Fruit fly (Drosophila melanogaster) whole organism, prepupa: ENCODE data around the gene mthl1.
A peak's percentile ranks its signal among the peaks of the same experiment; 100 is the strongest.

ENCODE experiments used
- CG10631 ChIP-seq: fragments of 200-800 bp; sonication (Bioruptor generic); optimal IDR thresholded peaks from 2 replicates; lab custom pipeline; 2016; ENCODE audit warnings: missing biosample characterization, missing genetic modification characterization
- CG10669 ChIP-seq: fragments of 200-800 bp; sonication (Bioruptor generic); optimal IDR thresholded peaks from 3 replicates; lab custom pipeline; 2018; ENCODE audit warnings: missing biosample characterization, mild to moderate bottlenecking, missing genetic modification characterization, moderate library complexity
- CG11294 ChIP-seq: fragments of 200-800 bp; sonication (Bioruptor generic); IDR thresholded peaks from 2 replicates; pipeline ENCODE4 v1.3.6; 2022; ENCODE audit warnings: missing biosample characterization, missing genetic modification characterization
- CG11762 ChIP-seq: fragments of 200-800 bp; sonication (Bioruptor generic); optimal IDR thresholded peaks from 3 replicates; lab custom pipeline; 2016; ENCODE audit warnings: missing biosample characterization, missing genetic modification characterization; ENCODE audit not compliant: insufficient read depth
- CG11902 ChIP-seq: fragments of 200-800 bp; sonication (Bioruptor generic); optimal IDR thresholded peaks from 3 replicates; lab custom pipeline; 2016; ENCODE audit warnings: missing biosample characterization, missing genetic modification characterization
- CG1621 ChIP-seq: fragments of 200-800 bp; sonication (Bioruptor generic); optimal IDR thresholded peaks from 3 replicates; lab custom pipeline; 2018; ENCODE audit warnings: missing biosample characterization, mild to moderate bottlenecking, missing genetic modification characterization
- CG16779 ChIP-seq: fragments of 200-800 bp; sonication (Bioruptor generic); optimal IDR thresholded peaks from 3 replicates; lab custom pipeline; 2017; ENCODE audit warnings: missing biosample characterization, mild to moderate bottlenecking, missing genetic modification characterization
- CG3032 ChIP-seq: fragments of 200-800 bp; optimal IDR thresholded peaks from 2 replicates; lab custom pipeline; 2019; ENCODE audit warnings: missing biosample characterization, mild to moderate bottlenecking, missing genetic modification characterization, moderate library complexity
- CG31627 ChIP-seq: fragments of 200-800 bp; sonication (Bioruptor generic); optimal IDR thresholded peaks from 3 replicates; lab custom pipeline; 2016; ENCODE audit warnings: missing biosample characterization, missing genetic modification characterization
- CG32006 ChIP-seq: fragments of 200-800 bp; sonication (Bioruptor generic); optimal IDR thresholded peaks from 3 replicates; lab custom pipeline; 2017; ENCODE audit warnings: missing biosample characterization, mild to moderate bottlenecking, missing genetic modification characterization
- CG34406 ChIP-seq: fragments of 200-800 bp; sonication (Bioruptor generic); optimal IDR thresholded peaks from 3 replicates; lab custom pipeline; 2016; ENCODE audit warnings: missing biosample characterization, missing genetic modification characterization
- CG3919 ChIP-seq: fragments of 200-800 bp; sonication (Bioruptor generic); optimal IDR thresholded peaks from 3 replicates; lab custom pipeline; 2016; ENCODE audit warnings: missing biosample characterization, missing genetic modification characterization
- CG4318 ChIP-seq: fragments of 200-800 bp; sonication (Bioruptor generic); optimal IDR thresholded peaks from 3 replicates; lab custom pipeline; 2017; ENCODE audit warnings: missing biosample characterization, mild to moderate bottlenecking, missing genetic modification characterization
- CG6163 ChIP-seq: fragments of 200-800 bp; sonication (Bioruptor generic); IDR thresholded peaks from 3 replicates; pipeline ENCODE4 v1.3.6; 2022; ENCODE audit warnings: missing biosample characterization, missing genetic modification characterization
- CG6792 ChIP-seq: fragments of 200-800 bp; sonication (Bioruptor generic); optimal IDR thresholded peaks from 3 replicates; lab custom pipeline; 2016; ENCODE audit warnings: missing biosample characterization, missing genetic modification characterization
- CG6808 ChIP-seq: fragments of 200-800 bp; sonication (Bioruptor generic); optimal IDR thresholded peaks from 3 replicates; lab custom pipeline; 2017; ENCODE audit warnings: missing biosample characterization, missing genetic modification characterization, mild to moderate bottlenecking, moderate library complexity, missing genetic modification reagents
- CG6854 ChIP-seq: fragments of 200-800 bp; sonication (Bioruptor generic); optimal IDR thresholded peaks from 2 replicates; lab custom pipeline; 2017; ENCODE audit warnings: missing biosample characterization, mild to moderate bottlenecking, missing genetic modification characterization
- CG7368 ChIP-seq: fragments of 200-800 bp; sonication (Bioruptor generic); optimal IDR thresholded peaks from 3 replicates; lab custom pipeline; 2016; ENCODE audit warnings: missing biosample characterization, missing genetic modification characterization
- CG8119 ChIP-seq: fragments of 200-800 bp; sonication (Bioruptor generic); IDR thresholded peaks from 3 replicates; pipeline ENCODE4 v1.3.6; 2022; ENCODE audit warnings: missing biosample characterization, missing genetic modification characterization
- CG8319 ChIP-seq: fragments of 200-800 bp; sonication (Bioruptor generic); optimal IDR thresholded peaks from 3 replicates; lab custom pipeline; 2016; ENCODE audit warnings: missing biosample characterization, missing genetic modification characterization
- CG8632 ChIP-seq: fragments of 200-800 bp; sonication (Bioruptor generic); optimal IDR thresholded peaks from 3 replicates; lab custom pipeline; 2016; ENCODE audit warnings: missing biosample characterization, missing genetic modification characterization
- Eip75B ChIP-seq: fragments of 200-800 bp; sonication (Bioruptor generic); optimal IDR thresholded peaks from 3 replicates; lab custom pipeline; 2016; ENCODE audit warnings: missing biosample characterization, missing genetic modification characterization
- Eip78C ChIP-seq: fragments of 200-800 bp; sonication (Bioruptor generic); peaks from one replicate; lab custom pipeline; 2016; ENCODE audit warnings: missing biosample characterization, missing genetic modification characterization
- Eip93F ChIP-seq: fragments of 200-800 bp; sonication (Bioruptor generic); optimal IDR thresholded peaks from 2 replicates; lab custom pipeline; 2016; ENCODE audit warnings: missing biosample characterization, mild to moderate bottlenecking, missing genetic modification characterization
- Ets96B ChIP-seq: fragments of 200-800 bp; optimal IDR thresholded peaks from 2 replicates; lab custom pipeline; 2019; ENCODE audit warnings: missing biosample characterization, mild to moderate bottlenecking, missing genetic modification characterization, moderate library complexity
- Gug ChIP-seq: fragments of 200-800 bp; sonication (Bioruptor generic); IDR thresholded peaks from 2 replicates; pipeline ENCODE4 v1.3.6; 2022; ENCODE audit warnings: missing biosample characterization, missing genetic modification characterization
- Hr38 ChIP-seq: sonication (Bioruptor generic); optimal IDR thresholded peaks from 2 replicates; lab custom pipeline; 2016; ENCODE audit warnings: missing biosample characterization, missing genetic modification characterization
- Hr4 ChIP-seq: fragments of 200-800 bp; sonication (Bioruptor generic); optimal IDR thresholded peaks from 3 replicates; lab custom pipeline; 2016; ENCODE audit warnings: missing biosample characterization, missing genetic modification characterization
- Lpt ChIP-seq: fragments of 200-800 bp; sonication (Bioruptor generic); optimal IDR thresholded peaks from 3 replicates; lab custom pipeline; 2016; ENCODE audit warnings: missing biosample characterization, missing genetic modification characterization
- Met ChIP-seq: fragments of 200-800 bp; sonication (Bioruptor generic); optimal IDR thresholded peaks from 3 replicates; lab custom pipeline; 2016; ENCODE audit warnings: missing biosample characterization, missing genetic modification characterization
- Smox ChIP-seq: fragments of 200-800 bp; sonication (Bioruptor generic); optimal IDR thresholded peaks from 3 replicates; lab custom pipeline; 2016; ENCODE audit warnings: missing biosample characterization, missing genetic modification characterization
- Sox102F ChIP-seq: fragments of 200-800 bp; sonication (Bioruptor generic); optimal IDR thresholded peaks from 2 replicates; lab custom pipeline; 2016; ENCODE audit warnings: missing biosample characterization, mild to moderate bottlenecking, missing genetic modification characterization
- Sox14 ChIP-seq: fragments of 200-800 bp; sonication (Bioruptor generic); optimal IDR thresholded peaks from 3 replicates; lab custom pipeline; 2016; ENCODE audit warnings: missing biosample characterization, missing genetic modification characterization
- Sox15 ChIP-seq: fragments of 200-800 bp; sonication (Bioruptor generic); optimal IDR thresholded peaks from 3 replicates; lab custom pipeline; 2016; ENCODE audit warnings: missing biosample characterization, missing genetic modification characterization
- achi ChIP-seq: fragments of 200-800 bp; sonication (Bioruptor generic); optimal IDR thresholded peaks from 3 replicates; lab custom pipeline; 2016; ENCODE audit warnings: missing biosample characterization, missing genetic modification characterization
- acj6 ChIP-seq: fragments of 200-800 bp; sonication (Bioruptor generic); optimal IDR thresholded peaks from 3 replicates; lab custom pipeline; 2016; ENCODE audit warnings: missing biosample characterization, missing genetic modification characterization
- cyc ChIP-seq: fragments of 200-800 bp; sonication (Bioruptor generic); optimal IDR thresholded peaks from 3 replicates; lab custom pipeline; 2016; ENCODE audit warnings: missing biosample characterization, missing genetic modification characterization
- dac ChIP-seq: fragments of 200-800 bp; sonication (Bioruptor generic); optimal IDR thresholded peaks from 2 replicates; lab custom pipeline; 2017; ENCODE audit warnings: missing biosample characterization, mild to moderate bottlenecking, missing genetic modification characterization
- dsx ChIP-seq: fragments of 200-800 bp; optimal IDR thresholded peaks from 3 replicates; lab custom pipeline; 2019; ENCODE audit warnings: missing biosample characterization, mild to moderate bottlenecking, missing genetic modification characterization, moderate library complexity; ENCODE audit not compliant: poor library complexity, severe bottlenecking
- eg ChIP-seq: fragments of 200-800 bp; sonication (Bioruptor generic); IDR thresholded peaks from 3 replicates; pipeline ENCODE4 v1.3.6; 2022; ENCODE audit warnings: missing biosample characterization, missing genetic modification characterization
- esn ChIP-seq: fragments of 200-800 bp; sonication (Bioruptor generic); optimal IDR thresholded peaks from 2 replicates; lab custom pipeline; 2016; ENCODE audit warnings: missing biosample characterization, mild to moderate bottlenecking, missing genetic modification characterization, moderate library complexity
- fd59A ChIP-seq: fragments of 200-800 bp; sonication (Bioruptor generic); optimal IDR thresholded peaks from 2 replicates; lab custom pipeline; 2017; ENCODE audit warnings: missing biosample characterization, mild to moderate bottlenecking, missing genetic modification characterization, missing genetic modification reagents
- fd85E ChIP-seq: fragments of 200-800 bp; sonication (Bioruptor generic); optimal IDR thresholded peaks from 3 replicates; lab custom pipeline; 2016; ENCODE audit warnings: missing biosample characterization, missing genetic modification characterization
- net ChIP-seq: fragments of 200-800 bp; sonication (Bioruptor generic); optimal IDR thresholded peaks from 3 replicates; lab custom pipeline; 2016; ENCODE audit warnings: missing biosample characterization, missing genetic modification characterization
- pdm3 ChIP-seq: fragments of 200-800 bp; sonication (Bioruptor generic); optimal IDR thresholded peaks from 3 replicates; lab custom pipeline; 2016; ENCODE audit warnings: missing biosample characterization, missing genetic modification characterization
- salr ChIP-seq, 2 experiments: fragments of 200-800 bp; sonication (Bioruptor generic); optimal IDR thresholded peaks; 3 replicates each; lab custom pipeline; 2016 to 2018; ENCODE audit warnings: missing biosample characterization in 2 of 2, missing genetic modification characterization in 2 of 2, mild to moderate bottlenecking in 1 of 2
- ss ChIP-seq, 2 experiments: fragments of 200-800 bp; sonication (Bioruptor generic); optimal IDR thresholded peaks; 2 replicates in 1 of 2; 3 replicates in 1 of 2; lab custom pipeline; 2017 to 2018; ENCODE audit warnings: mild to moderate bottlenecking in 2 of 2, missing biosample characterization in 2 of 2, missing genetic modification characterization in 2 of 2, moderate library complexity in 1 of 2
- svp ChIP-seq: fragments of 200-800 bp; sonication (Bioruptor generic); peaks from one replicate; lab custom pipeline; 2016; ENCODE audit warnings: missing biosample characterization, missing genetic modification characterization
- topi ChIP-seq: fragments of 200-800 bp; sonication (Bioruptor generic); optimal IDR thresholded peaks from 3 replicates; lab custom pipeline; 2016; ENCODE audit warnings: missing biosample characterization, missing genetic modification characterization
- vri ChIP-seq: fragments of 200-800 bp; sonication (Bioruptor generic); optimal IDR thresholded peaks from 3 replicates; lab custom pipeline; 2016; ENCODE audit warnings: missing biosample characterization, mild to moderate bottlenecking, missing genetic modification characterization

Gene mthl1

DNA sequence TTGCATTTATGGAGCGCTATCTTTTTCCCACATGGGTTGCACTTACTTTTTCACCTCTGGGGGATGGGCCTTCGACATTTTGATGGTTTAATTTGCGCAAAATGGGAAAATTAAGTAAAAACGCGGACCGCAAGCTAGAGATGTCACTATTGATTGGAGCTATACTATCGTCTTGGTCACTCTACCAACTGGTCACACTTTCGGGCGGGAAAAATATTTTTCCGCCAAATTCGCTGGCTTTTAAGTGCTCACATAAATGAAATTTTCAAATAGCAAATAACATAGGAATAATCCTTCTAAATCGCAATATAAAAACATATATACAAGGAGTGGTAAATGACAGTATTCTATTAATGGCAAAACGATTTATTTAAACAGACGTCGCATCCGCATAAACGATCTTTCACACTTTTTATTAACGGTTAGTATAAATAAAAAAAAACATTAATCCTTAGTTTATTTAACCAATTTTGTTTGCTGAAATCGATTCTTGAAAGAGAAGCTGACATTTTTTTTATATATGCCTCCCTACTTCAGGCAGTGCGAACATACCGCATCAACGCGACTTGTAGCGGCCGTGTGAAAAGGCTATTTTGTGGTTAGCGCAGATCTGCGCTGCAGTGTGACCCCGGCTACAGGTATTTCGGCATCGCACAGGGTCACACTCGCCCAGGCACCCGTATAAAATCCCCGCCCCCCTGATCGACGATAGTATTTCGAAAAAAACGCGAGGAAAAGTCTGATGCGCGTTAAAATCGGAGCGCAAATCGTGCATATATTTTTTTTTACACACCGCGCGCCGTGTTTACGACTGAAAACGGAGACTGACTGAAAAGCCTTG is at the start of gene mthl1, which contains the start of gene SNRPG:
Gene mthl1 (plus strand): TSS at position 709 of the 841 bp plus-strand sequence.
Gene SNRPG (minus strand): TSS at position 160 of the 841 bp plus-strand sequence.
- peak; percentile 78 for TF ChIP-seq CG4318 (GFP tag; lab: Kevin White, UChicago)
- peak; percentile 73 for TF ChIP-seq CG10669 (GFP tag; lab: Kevin White, UChicago)
- peak; percentile 80 for TF ChIP-seq Eip75B (GFP tag; lab: Kevin White, UChicago)
- TF ChIP-seq cyc (GFP tag; lab: Kevin White, UChicago), result peak; percentile 89
- TF ChIP-seq CG6163 (GFP tag; lab: Robert Waterston, UW), result peak; percentile 95
- TF ChIP-seq CG11762 (GFP tag; lab: Kevin White, UChicago), result peak; percentile 63
- TF ChIP-seq CG8119 (GFP tag; lab: Robert Waterston, UW), result peak; percentile 81
- TF ChIP-seq Met (GFP tag; lab: Kevin White, UChicago), result peak; percentile 75
- no peak for TF ChIP-seq fd85E (GFP tag; lab: Kevin White, UChicago)
- TF ChIP-seq CG6792, result peak; percentile 68
- peak; percentile 28 for TF ChIP-seq dsx (GFP tag; lab: Kevin White, UChicago)
- peak; percentile 70 for TF ChIP-seq Lpt (GFP tag; lab: Kevin White, UChicago)
- peak; percentile 42 for TF ChIP-seq Sox102F (GFP tag; lab: Kevin White, UChicago)
- peak; percentile 87 for TF ChIP-seq pdm3 (GFP tag; lab: Kevin White, UChicago)
- TF ChIP-seq CG7368 (GFP tag; lab: Kevin White, UChicago), result peak; percentile 29
- no peak for TF ChIP-seq CG16779 (tag; lab: Kevin White, UChicago)
- peak; percentile 75 for TF ChIP-seq acj6
- TF ChIP-seq net (GFP tag; lab: Kevin White, UChicago), result peak; percentile 70
- TF ChIP-seq svp (GFP tag; lab: Kevin White, UChicago), result peak; percentile 94
- peak; percentile 82 for TF ChIP-seq Sox14 (GFP tag; lab: Kevin White, UChicago)
- peak; percentile 91 for TF ChIP-seq CG31627
- no peak for TF ChIP-seq Hr38 (GFP tag; lab: Kevin White, UChicago)
- TF ChIP-seq achi (GFP tag; lab: Kevin White, UChicago), result peak; percentile 72
- TF ChIP-seq Smox (GFP tag; lab: Kevin White, UChicago), result peak; percentile 78
- TF ChIP-seq Hr4 (GFP tag; lab: Kevin White, UChicago), result peak; percentile 53
- TF ChIP-seq CG8632 (GFP tag; lab: Kevin White, UChicago), result peak; percentile 67
- TF ChIP-seq salr (GFP tag; optimal IDR thresholded peaks at IDR 0.05; lab: Kevin White, UChicago), result peak; percentile 71 to 81
- TF ChIP-seq CG1621 (tag; lab: Kevin White, UChicago), result peak; percentile 63
- TF ChIP-seq vri (GFP tag; lab: Kevin White, UChicago), result peak; percentile 20
- TF ChIP-seq CG8319 (GFP tag; lab: Kevin White, UChicago), result peak; percentile 52
- TF ChIP-seq CG6808 (GFP tag; lab: Kevin White, UChicago), result peak; percentile 36
- peak; percentile 89 for TF ChIP-seq Eip78C (GFP tag; lab: Kevin White, UChicago)
- peak; percentile 66 for TF ChIP-seq CG34406
- TF ChIP-seq topi (GFP tag; lab: Kevin White, UChicago), result peak; percentile 80
- peak; percentile 88 for TF ChIP-seq Gug (GFP tag; lab: Robert Waterston, UW)
- TF ChIP-seq Sox15 (GFP tag; lab: Kevin White, UChicago), result peak; percentile 85
- peak; percentile 54 for TF ChIP-seq Ets96B
- TF ChIP-seq CG3919 (GFP tag; lab: Kevin White, UChicago), result peak; percentile 85
- TF ChIP-seq eg (GFP tag; lab: Robert Waterston, UW), result peak; percentile 95
- TF ChIP-seq CG32006 (GFP tag; lab: Kevin White, UChicago), result peak; percentile 87
- peak; percentile 70 for TF ChIP-seq Eip93F (GFP tag; lab: Kevin White, UChicago)
- TF ChIP-seq ss (GFP tag; optimal IDR thresholded peaks at IDR 0.05; lab: Kevin White, UChicago), result peak in 1 of 2 experiments; percentile 56
- peak; percentile 73 for TF ChIP-seq CG3032 (tag; lab: Kevin White, UChicago)
- peak; percentile 81 for TF ChIP-seq CG11902 (GFP tag; lab: Kevin White, UChicago)
- TF ChIP-seq CG6854 (GFP tag; lab: Kevin White, UChicago), result no peak
- peak; percentile 43 for TF ChIP-seq fd59A (GFP tag; lab: Kevin White, UChicago)
- peak; percentile 81 for TF ChIP-seq CG10631
- TF ChIP-seq dac (GFP tag; lab: Kevin White, UChicago), result peak; percentile 69
- TF ChIP-seq esn, result peak; percentile 75
- peak; percentile 91 for TF ChIP-seq CG11294 (GFP tag; lab: Robert Waterston, UW)
